Fruit fly (Drosophila melanogaster) whole organism, adult: Measurements from ENCODE around the gene Vha68-1.

ENCODE experiments used
- CG11617 ChIP-seq: fragments of 200-800 bp; sonication (Bioruptor generic); optimal IDR thresholded peaks from 2 replicates; lab custom pipeline; 2017; ENCODE audit warnings: mild to moderate bottlenecking, missing biosample characterization, missing genetic modification reagents, missing genetic modification characterization
- CG12768 ChIP-seq: fragments of 200-800 bp; sonication (Bioruptor generic); optimal IDR thresholded peaks from 2 replicates; lab custom pipeline; 2017; ENCODE audit warnings: missing biosample characterization, missing genetic modification characterization, mild to moderate bottlenecking, moderate library complexity, missing genetic modification reagents
- CG5204 ChIP-seq: fragments of 200-800 bp; sonication (Bioruptor generic); optimal IDR thresholded peaks from 2 replicates; lab custom pipeline; 2016; ENCODE audit warnings: missing biosample characterization, missing genetic modification characterization
- CG7101 ChIP-seq: fragments of 200-800 bp; sonication (Bioruptor generic); optimal IDR thresholded peaks from 2 replicates; lab custom pipeline; 2018; ENCODE audit warnings: missing biosample characterization, mild to moderate bottlenecking, missing genetic modification characterization, moderate library complexity
- Crg-1 ChIP-seq: fragments of 200-800 bp; sonication (Bioruptor generic); optimal IDR thresholded peaks from 2 replicates; lab custom pipeline; 2016; ENCODE audit warnings: missing biosample characterization, missing genetic modification characterization
- ovo ChIP-seq: fragments of 200-800 bp; sonication (Bioruptor generic); optimal IDR thresholded peaks from 2 replicates; lab custom pipeline; 2016; ENCODE audit warnings: missing biosample characterization, missing genetic modification characterization
- pad ChIP-seq: fragments of 200-800 bp; sonication (Bioruptor generic); optimal IDR thresholded peaks from 3 replicates; lab custom pipeline; 2017; ENCODE audit warnings: missing biosample characterization, missing genetic modification characterization, mild to moderate bottlenecking, moderate library complexity, missing genetic modification reagents
- toe ChIP-seq: fragments of 200-800 bp; sonication (Bioruptor generic); optimal IDR thresholded peaks from 2 replicates; lab custom pipeline; 2016; ENCODE audit warnings: missing biosample characterization, missing genetic modification characterization

- TF ChIP-seq CG7101 (tag; lab: Kevin White, UChicago) (no peak), CG12768 (no peak), CG5204 (GFP tag; lab: Kevin White, UChicago) (no peak), CG11617 (GFP tag; lab: Kevin White, UChicago) (no peak), pad (GFP tag; lab: Kevin White, UChicago) (no peak), Crg-1 (GFP tag; lab: Kevin White, UChicago) (no peak), ovo (GFP tag; lab: Kevin White, UChicago) (no peak), toe (no peak)
These were observed 28.6 kb downstream of the Vha68-1 start for dm6 chr2L:12975367-12975655.
